Worm (Caenorhabditis elegans) whole organism, young adult: ENCODE results near the gene T04B2.3.

Experiments used
- F49E8.2 ChIP-seq: sonication (generic microtip); optimal IDR thresholded peaks from 3 replicates; lab custom pipeline; 2017; ENCODE audit warnings: missing genetic modification characterization, mild to moderate bottlenecking, missing compliant biosample characterization, antibody characterized with exemption, moderate library complexity; ENCODE audit not compliant: insufficient read depth
- K11D2.4 ChIP-seq: fragments of 200-800 bp; sonication (Bioruptor generic); IDR thresholded peaks from 2 replicates; pipeline ENCODE4 v1.3.6; 2022; ENCODE audit warnings: missing genetic modification reagents, missing genetic modification characterization, missing compliant biosample characterization
- T07F8.4 ChIP-seq: sonication (generic microtip); optimal IDR thresholded peaks from 2 replicates; lab custom pipeline; 2016; ENCODE audit warnings: mild to moderate bottlenecking, missing genetic modification characterization, moderate library complexity, missing compliant biosample characterization
- T26A5.8 ChIP-seq: sonication (generic microtip); optimal IDR thresholded peaks from 2 replicates; lab custom pipeline; 2016; ENCODE audit warnings: missing genetic modification characterization, missing compliant biosample characterization
- Y53F4B.3 ChIP-seq: fragments of 200-800 bp; sonication (Bioruptor generic); IDR thresholded peaks from 2 replicates; pipeline ENCODE4 v1.3.6; 2022; ENCODE audit warnings: missing genetic modification reagents, missing genetic modification characterization, missing compliant biosample characterization
- aptf-2 ChIP-seq: fragments of 200-800 bp; sonication (Bioruptor generic); conservative IDR thresholded peaks from 2 replicates; pipeline ENCODE4 v1.3.6; 2022; ENCODE audit warnings: missing genetic modification reagents, missing genetic modification characterization, missing compliant biosample characterization
- atf-7 ChIP-seq: sonication (generic microtip); optimal IDR thresholded peaks from 2 replicates; lab custom pipeline; 2017; ENCODE audit warnings: mild to moderate bottlenecking, missing genetic modification characterization, missing compliant biosample characterization
- athp-1 ChIP-seq: sonication (generic microtip); optimal IDR thresholded peaks from 2 replicates; lab custom pipeline; 2017; ENCODE audit warnings: mild to moderate bottlenecking, missing genetic modification characterization, missing compliant biosample characterization
- attf-3 ChIP-seq: fragments of 200-800 bp; sonication (Bioruptor generic); conservative IDR thresholded peaks from 2 replicates; pipeline ENCODE4 v1.3.6; 2022; ENCODE audit warnings: missing genetic modification reagents, missing genetic modification characterization, missing compliant biosample characterization
- ccch-3 ChIP-seq: fragments of 200-800 bp; sonication (Bioruptor generic); optimal IDR thresholded peaks from 2 replicates; lab custom pipeline; 2018; ENCODE audit warnings: mild to moderate bottlenecking, missing genetic modification characterization, missing compliant biosample characterization
- ceh-79 ChIP-seq: sonication (generic microtip); optimal IDR thresholded peaks from 2 replicates; lab custom pipeline; 2017; ENCODE audit warnings: mild to moderate bottlenecking, missing genetic modification characterization, missing compliant biosample characterization
- die-1 ChIP-seq: sonication (generic microtip); optimal IDR thresholded peaks from 2 replicates; lab custom pipeline; 2016; ENCODE audit warnings: missing genotype, mild to moderate bottlenecking, missing genetic modification characterization, missing compliant biosample characterization
- dpl-1 ChIP-seq: fragments of 150-350 bp; optimal IDR thresholded peaks from 2 replicates; lab custom pipeline; 2014; ENCODE audit warnings: missing biosample characterization, missing genetic modification reagents, missing genetic modification characterization
- egl-18 ChIP-seq: fragments of 200-800 bp; sonication (Bioruptor generic); IDR thresholded peaks from 2 replicates; pipeline ENCODE4 v1.3.6; 2022; ENCODE audit warnings: missing genetic modification reagents, missing genetic modification characterization, missing compliant biosample characterization
- egrh-3 ChIP-seq: fragments of 200-800 bp; sonication (Bioruptor generic); IDR thresholded peaks from 2 replicates; pipeline ENCODE4 v1.3.6; 2022; ENCODE audit warnings: missing genetic modification reagents, missing genetic modification characterization, missing compliant biosample characterization
- ets-4 ChIP-seq: fragments of 200-800 bp; sonication (Bioruptor generic); optimal IDR thresholded peaks from 2 replicates; lab custom pipeline; 2018; ENCODE audit warnings: mild to moderate bottlenecking, missing genetic modification characterization, missing compliant biosample characterization
- hlh-26 ChIP-seq: fragments of 200-800 bp; sonication (Bioruptor generic); conservative IDR thresholded peaks from 2 replicates; pipeline ENCODE4 v1.3.6; 2022; ENCODE audit warnings: missing genetic modification reagents, missing genetic modification characterization, missing compliant biosample characterization
- hsf-1 ChIP-seq: fragments of 200-800 bp; sonication (Bioruptor generic); IDR thresholded peaks from 2 replicates; pipeline ENCODE4 v1.3.6; 2022; ENCODE audit warnings: missing genetic modification reagents, missing genetic modification characterization, missing compliant biosample characterization
- let-607 ChIP-seq, 2 experiments: fragments of 200-800 bp in 1 of 2; sonication (Bioruptor generic) in 1 of 2; sonication (generic microtip) in 1 of 2; optimal IDR thresholded peaks; 2 replicates each; lab custom pipeline; 2016 to 2018; ENCODE audit warnings: mild to moderate bottlenecking in 2 of 2, missing compliant biosample characterization in 2 of 2, missing genetic modification characterization in 2 of 2, moderate library complexity in 2 of 2, missing genotype in 1 of 2
- lin-40 ChIP-seq: sonication (generic microtip); optimal IDR thresholded peaks from 2 replicates; lab custom pipeline; 2016; ENCODE audit warnings: missing genetic modification characterization, mild to moderate bottlenecking, missing compliant biosample characterization, missing genotype, missing genetic modification reagents
- madf-8 ChIP-seq: fragments of 200-800 bp; sonication (Bioruptor generic); conservative IDR thresholded peaks from 2 replicates; pipeline ENCODE4 v1.3.6; 2022; ENCODE audit warnings: missing genetic modification reagents, missing genetic modification characterization, missing compliant biosample characterization
- mel-28 ChIP-seq: sonication (generic microtip); optimal IDR thresholded peaks from 2 replicates; lab custom pipeline; 2016; ENCODE audit warnings: borderline replicate concordance, mild to moderate bottlenecking, missing genetic modification characterization, missing compliant biosample characterization
- nfya-2 ChIP-seq: fragments of 200-800 bp; sonication (Bioruptor generic); IDR thresholded peaks from 2 replicates; pipeline ENCODE4 v1.3.6; 2022; ENCODE audit warnings: missing genetic modification reagents, missing genetic modification characterization, missing compliant biosample characterization
- nhr-80 ChIP-seq: sonication (generic microtip); optimal IDR thresholded peaks from 2 replicates; lab custom pipeline; 2016; ENCODE audit warnings: missing genetic modification characterization, missing compliant biosample characterization
- repo-1 ChIP-seq: sonication (generic microtip); optimal IDR thresholded peaks from 2 replicates; lab custom pipeline; 2017; ENCODE audit warnings: mild to moderate bottlenecking, missing genetic modification characterization, missing compliant biosample characterization
- sea-2 ChIP-seq: fragments of 200-800 bp; sonication (Bioruptor generic); IDR thresholded peaks from 2 replicates; pipeline ENCODE4 v1.3.6; 2022; ENCODE audit warnings: missing genetic modification characterization, missing compliant biosample characterization
- unc-130 ChIP-seq: sonication (generic microtip); optimal IDR thresholded peaks from 2 replicates; lab custom pipeline; 2016; ENCODE audit warnings: missing genetic modification reagents, missing genetic modification characterization, missing compliant biosample characterization
- xnd-1 ChIP-seq: sonication (generic microtip); optimal IDR thresholded peaks from 2 replicates; lab custom pipeline; 2016; ENCODE audit warnings: missing genotype, missing genetic modification reagents, missing genetic modification characterization, missing compliant biosample characterization
- ztf-22 ChIP-seq: fragments of 200-800 bp; sonication (Bioruptor generic); optimal IDR thresholded peaks from 2 replicates; lab custom pipeline; 2018; ENCODE audit warnings: mild to moderate bottlenecking, missing genetic modification characterization, moderate library complexity, missing compliant biosample characterization
- ztf-26 ChIP-seq: sonication (generic microtip); optimal IDR thresholded peaks from 2 replicates; lab custom pipeline; 2017; ENCODE audit warnings: missing genetic modification characterization, missing compliant biosample characterization
- ztf-3 ChIP-seq: fragments of 200-800 bp; sonication (Bioruptor generic); optimal IDR thresholded peaks from 2 replicates; lab custom pipeline; 2018; ENCODE audit warnings: mild to moderate bottlenecking, missing genetic modification characterization, missing compliant biosample characterization
- ztf-6 ChIP-seq: fragments of 200-800 bp; sonication (Bioruptor generic); IDR thresholded peaks from 2 replicates; pipeline ENCODE4 v1.3.6; 2022; ENCODE audit warnings: missing genetic modification reagents, missing genetic modification characterization, missing compliant biosample characterization

Gene T04B2.3

ce11 chrIV:10056138-10056537 is 8.9 kb downstream of the T04B2.3 start, which contains the start of gene T04B2.7:
T04B2.7 (minus strand) TSS chrIV:10056238.
- TF ChIP-seq egl-18 (GFP tag; lab: Robert Waterston, UW) (no peak), ets-4 (GFP tag; lab: Kevin White, UChicago) (no peak), madf-8 (no peak), mel-28 (tag; lab: Kevin White, UChicago) (no peak), sea-2 (no peak), let-607 (tag; optimal IDR thresholded peaks at IDR 0.05; lab: Kevin White, UChicago) (no peak), egrh-3 (GFP tag; lab: Robert Waterston, UW) (no peak), attf-3 (GFP tag; lab: Robert Waterston, UW) (no peak), ccch-3 (GFP tag; lab: Kevin White, UChicago) (no peak)

- TF ChIP-seq atf-7 (tag; lab: Kevin White, UChicago) (peak; percentile 4), nhr-80 (peak; percentile 73), ceh-79 (tag; lab: Kevin White, UChicago) (no peak), ets-4 (GFP tag; lab: Kevin White, UChicago) (peak; percentile 40), let-607 (tag; optimal IDR thresholded peaks at IDR 0.05; lab: Kevin White, UChicago) (peak in 1 of 2 experiments; percentile 53), ztf-22 (GFP tag; lab: Kevin White, UChicago) (peak; percentile 17), nfya-2 (GFP tag; lab: Robert Waterston, UW) (no peak)
Observed at ce11 chrIV:10059175-10059574, 12.0 kb downstream of the T04B2.3 start.

ce11 chrIV:10060795-10061194 is 13.6 kb downstream of the T04B2.3 start:
- no peak for TF ChIP-seq aptf-2 (GFP tag; lab: Robert Waterston, UW)
- TF ChIP-seq nhr-80, result peak; percentile 31

- TF ChIP-seq nhr-80, result peak; percentile 16
- TF ChIP-seq athp-1 (tag; lab: Kevin White, UChicago), result no peak
Observed at ce11 chrIV:10062728-10063127, 15.5 kb downstream of the T04B2.3 start, which contains the start of gene ipla-7. ipla-7 (minus strand) TSS chrIV:10062849.

ce11 chrIV:10063941-10064340 is 16.7 kb downstream of the T04B2.3 start:
- no peak for TF ChIP-seq hlh-26 (GFP tag; lab: Robert Waterston, UW)
- no peak for TF ChIP-seq egrh-3 (GFP tag; lab: Robert Waterston, UW)
- no peak for TF ChIP-seq nfya-2 (GFP tag; lab: Robert Waterston, UW)
- TF ChIP-seq die-1 (tag; lab: Kevin White, UChicago), result no peak
- TF ChIP-seq unc-130, result no peak
- TF ChIP-seq K11D2.4 (GFP tag; lab: Robert Waterston, UW), result no peak
- no peak for TF ChIP-seq hsf-1 (GFP tag; lab: Robert Waterston, UW)
- TF ChIP-seq T26A5.8, result no peak
- TF ChIP-seq repo-1, result no peak
- TF ChIP-seq T07F8.4 (tag; lab: Kevin White, UChicago), result no peak
- no peak for TF ChIP-seq ztf-26 (tag; lab: Kevin White, UChicago)

ce11 chrIV:10065159-10065558 is 18.0 kb downstream of the T04B2.3 start:
- TF ChIP-seq ztf-6 (GFP tag; lab: Robert Waterston, UW) (no peak), dpl-1 (GFP tag; lab: Kevin White, UChicago) (no peak), lin-40 (no peak), ztf-3 (GFP tag; lab: Kevin White, UChicago) (no peak), egl-18 (GFP tag; lab: Robert Waterston, UW) (no peak), xnd-1 (tag; lab: Kevin White, UChicago) (no peak), T26A5.8 (no peak), Y53F4B.3 (GFP tag; lab: Robert Waterston, UW) (no peak), F49E8.2 (tag; lab: Kevin White, UChicago) (no peak)
- TF ChIP-seq, all 124 proteins: peak for 0
